Worm (Caenorhabditis elegans) whole organism, late embryonic: ENCODE measurements around the gene ZK930.7.
A peak's percentile ranks its signal among the peaks of the same experiment; 100 is the strongest.

ENCODE experiments used
- C38D4.7 ChIP-seq: fragments of 200-800 bp; sonication (Bioruptor generic); optimal IDR thresholded peaks from 2 replicates; lab custom pipeline; 2018; ENCODE audit warnings: mild to moderate bottlenecking, missing genetic modification characterization, moderate library complexity, missing compliant biosample characterization
- K02D7.2 ChIP-seq: sonication (generic microtip); optimal IDR thresholded peaks from 2 replicates; lab custom pipeline; 2017; ENCODE audit warnings: mild to moderate bottlenecking, missing genetic modification characterization, missing compliant biosample characterization
- Y22D7AL.16 ChIP-seq: sonication (generic microtip); optimal IDR thresholded peaks from 2 replicates; lab custom pipeline; 2016; ENCODE audit warnings: missing genetic modification characterization, missing compliant biosample characterization
- ahr-1 ChIP-seq: sonication (generic microtip); optimal IDR thresholded peaks from 2 replicates; lab custom pipeline; 2016; ENCODE audit warnings: missing genetic modification characterization, missing compliant biosample characterization
- ama-1 ChIP-seq: fragments of 150-350 bp; optimal IDR thresholded peaks from 2 replicates; lab custom pipeline; 2014
- ceh-14 ChIP-seq: sonication (generic microtip); optimal IDR thresholded peaks from 2 replicates; lab custom pipeline; 2016; ENCODE audit warnings: missing genotype, missing genetic modification characterization, missing compliant biosample characterization
- ceh-18 ChIP-seq: sonication (generic microtip); optimal IDR thresholded peaks from 2 replicates; lab custom pipeline; 2016; ENCODE audit warnings: missing genetic modification characterization, missing compliant biosample characterization
- ceh-19 ChIP-seq: fragments of 200-800 bp; sonication (Bioruptor generic); optimal IDR thresholded peaks from 2 replicates; lab custom pipeline; 2018; ENCODE audit warnings: mild to moderate bottlenecking, missing genetic modification characterization, missing compliant biosample characterization
- ceh-30 ChIP-seq: fragments of 150-350 bp; optimal IDR thresholded peaks from 2 replicates; lab custom pipeline; 2014; ENCODE audit warnings: missing biosample characterization, missing genetic modification characterization
- ceh-31 ChIP-seq: sonication (generic microtip); optimal IDR thresholded peaks from 2 replicates; lab custom pipeline; 2016; ENCODE audit warnings: missing genetic modification characterization, missing compliant biosample characterization
- ceh-34 ChIP-seq: sonication (generic microtip); optimal IDR thresholded peaks from 2 replicates; lab custom pipeline; 2016; ENCODE audit warnings: mild to moderate bottlenecking, missing genetic modification characterization, missing compliant biosample characterization
- ceh-9 ChIP-seq: sonication (generic microtip); optimal IDR thresholded peaks from 2 replicates; lab custom pipeline; 2016; ENCODE audit warnings: mild to moderate bottlenecking, missing genetic modification characterization, inconsistent platforms, missing compliant biosample characterization
- elt-2 ChIP-seq: sonication (generic microtip); optimal IDR thresholded peaks from 2 replicates; lab custom pipeline; 2016; ENCODE audit warnings: missing genetic modification reagents, missing genetic modification characterization, missing compliant biosample characterization
- fax-1 ChIP-seq: sonication (generic microtip); optimal IDR thresholded peaks from 2 replicates; lab custom pipeline; 2016; ENCODE audit warnings: missing genotype, missing genetic modification characterization, missing compliant biosample characterization
- fkh-10 ChIP-seq: fragments of 150-350 bp; optimal IDR thresholded peaks from 2 replicates; lab custom pipeline; 2014; ENCODE audit warnings: missing biosample characterization, missing genetic modification reagents, missing genetic modification characterization
- gmeb-2 ChIP-seq: sonication (generic microtip); optimal IDR thresholded peaks from 2 replicates; lab custom pipeline; 2016; ENCODE audit warnings: missing genetic modification characterization, inconsistent platforms, missing compliant biosample characterization
- hlh-15 ChIP-seq: sonication (generic microtip); optimal IDR thresholded peaks from 2 replicates; lab custom pipeline; 2016; ENCODE audit warnings: missing genetic modification characterization, missing compliant biosample characterization
- hlh-6 ChIP-seq: sonication (generic microtip); optimal IDR thresholded peaks from 2 replicates; lab custom pipeline; 2016; ENCODE audit warnings: missing genotype, missing genetic modification characterization, missing compliant biosample characterization
- hlh-8 ChIP-seq: sonication (generic microtip); optimal IDR thresholded peaks from 2 replicates; lab custom pipeline; 2016; ENCODE audit warnings: missing genotype, missing genetic modification characterization, missing compliant biosample characterization
- lin-11 ChIP-seq: fragments of 200-800 bp; sonication (Bioruptor generic); optimal IDR thresholded peaks from 2 replicates; lab custom pipeline; 2018; ENCODE audit warnings: mild to moderate bottlenecking, missing genetic modification characterization, missing compliant biosample characterization
- madf-2 ChIP-seq: sonication (generic microtip); optimal IDR thresholded peaks from 2 replicates; lab custom pipeline; 2017; ENCODE audit warnings: missing genetic modification characterization, missing compliant biosample characterization
- mec-3 ChIP-seq: sonication (generic microtip); optimal IDR thresholded peaks from 2 replicates; lab custom pipeline; 2016; ENCODE audit warnings: borderline replicate concordance, missing genetic modification characterization, missing compliant biosample characterization
- npax-4 ChIP-seq: sonication (generic microtip); optimal IDR thresholded peaks from 2 replicates; lab custom pipeline; 2016; ENCODE audit warnings: missing genetic modification characterization, missing compliant biosample characterization
- odd-2 ChIP-seq: sonication (generic microtip); optimal IDR thresholded peaks from 2 replicates; lab custom pipeline; 2017; ENCODE audit warnings: antibody characterized with exemption, mild to moderate bottlenecking, missing genetic modification characterization, missing compliant biosample characterization
- pag-3 ChIP-seq: sonication (generic microtip); optimal IDR thresholded peaks from 2 replicates; lab custom pipeline; 2016; ENCODE audit warnings: missing compliant biosample characterization, missing genetic modification characterization, borderline replicate concordance
- pax-1 ChIP-seq: fragments of 150-350 bp; optimal IDR thresholded peaks from 2 replicates; lab custom pipeline; 2014; ENCODE audit warnings: missing biosample characterization, missing genetic modification characterization
- pha-2 ChIP-seq: sonication (generic microtip); optimal IDR thresholded peaks from 2 replicates; lab custom pipeline; 2017; ENCODE audit warnings: mild to moderate bottlenecking, missing genetic modification characterization, missing compliant biosample characterization
- pha-4 ChIP-seq: fragments of 150-350 bp; optimal IDR thresholded peaks from 2 replicates; lab custom pipeline; 2018; ENCODE audit warnings: missing biosample characterization, missing genetic modification reagents, missing genetic modification characterization
- pros-1 ChIP-seq: fragments of 150-350 bp; optimal IDR thresholded peaks from 2 replicates; lab custom pipeline; 2014; ENCODE audit warnings: missing biosample characterization, missing genetic modification reagents, missing genetic modification characterization
- ref-2 ChIP-seq: sonication (generic microtip); optimal IDR thresholded peaks from 2 replicates; lab custom pipeline; 2016; ENCODE audit warnings: missing genetic modification characterization, missing compliant biosample characterization
- rnt-1 ChIP-seq: sonication (generic microtip); optimal IDR thresholded peaks from 2 replicates; lab custom pipeline; 2016; ENCODE audit warnings: missing genetic modification characterization, missing compliant biosample characterization
- sdc-2 ChIP-seq: sonication (generic microtip); optimal IDR thresholded peaks from 2 replicates; lab custom pipeline; 2016; ENCODE audit warnings: missing genotype, missing genetic modification characterization, missing compliant biosample characterization
- sox-4 ChIP-seq: sonication (generic microtip); optimal IDR thresholded peaks from 2 replicates; lab custom pipeline; 2017; ENCODE audit warnings: mild to moderate bottlenecking, missing genetic modification characterization, inconsistent platforms, missing compliant biosample characterization
- unc-55 ChIP-seq: sonication (generic microtip); optimal IDR thresholded peaks from 2 replicates; lab custom pipeline; 2017; ENCODE audit warnings: missing biosample characterization, missing genetic modification reagents, missing genetic modification characterization
- zip-5 ChIP-seq: sonication (generic microtip); optimal IDR thresholded peaks from 2 replicates; lab custom pipeline; 2016; ENCODE audit warnings: missing genetic modification characterization, missing compliant biosample characterization
- ztf-16 ChIP-seq: sonication (generic microtip); optimal IDR thresholded peaks from 2 replicates; lab custom pipeline; 2017; ENCODE audit warnings: missing genetic modification characterization, missing compliant biosample characterization

ZK930.7 gene

DNA sequence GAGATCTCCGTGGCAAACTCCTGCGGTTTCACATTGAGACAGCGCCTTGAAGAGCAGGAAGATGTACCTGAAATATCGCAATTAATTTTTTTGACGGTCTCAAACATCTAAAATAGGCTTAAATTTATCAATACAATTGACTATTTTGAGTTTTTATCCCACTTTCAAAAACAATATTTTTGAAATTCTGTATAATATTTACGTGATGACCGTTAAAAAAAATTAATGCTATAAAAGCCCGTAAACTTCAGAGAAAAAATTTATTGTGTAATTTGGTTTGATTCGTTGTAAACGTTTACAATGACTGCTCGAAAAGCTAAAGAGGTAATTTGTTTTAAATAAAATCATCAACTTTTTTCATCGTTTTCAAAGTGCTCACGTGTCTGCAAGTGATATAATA, at the start of gene ZK930.7:
TSS of gene ZK930.7 (plus strand) at position 301 of the 400 bp plus-strand sequence.
- TF ChIP-seq madf-2 (tag; lab: Kevin White, UChicago) (no peak), hlh-6 (tag; lab: Kevin White, UChicago) (no peak), pha-2 (tag; lab: Kevin White, UChicago) (no peak), pag-3 (tag; lab: Kevin White, UChicago) (no peak), ceh-18 (tag; lab: Kevin White, UChicago) (no peak), hlh-15 (tag; lab: Kevin White, UChicago) (no peak), sdc-2 (tag; lab: Kevin White, UChicago) (no peak), C38D4.7 (GFP tag; lab: Kevin White, UChicago) (no peak), sox-4 (no peak), fax-1 (tag; lab: Kevin White, UChicago) (no peak), lin-11 (tag; lab: Kevin White, UChicago) (no peak), odd-2 (tag; lab: Kevin White, UChicago) (no peak)

DNA sequence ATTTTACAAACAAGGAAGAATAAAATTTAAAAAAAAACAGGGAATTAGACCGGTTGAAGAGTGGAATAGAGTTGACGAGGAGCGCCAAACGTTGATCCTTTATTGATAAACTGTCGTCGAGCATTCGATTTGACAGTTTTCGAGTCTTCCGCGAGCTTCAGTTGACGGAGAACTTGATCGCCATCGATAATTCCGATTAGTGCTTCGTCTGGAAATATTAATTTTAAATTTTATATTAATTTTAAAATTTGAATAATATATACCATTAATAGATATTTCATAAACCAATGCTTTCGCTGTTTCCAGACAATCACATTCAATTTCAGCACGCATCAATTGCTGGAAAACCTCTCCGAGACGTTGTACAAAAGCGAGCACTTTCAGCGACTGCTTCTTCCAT, 48.8 kb upstream of the ZK930.7 start, which contains the start of gene K12D12.4:
TSS of gene K12D12.4 (minus strand) at position 101 of the 400 bp plus-strand sequence.
- no peak for TF ChIP-seq hlh-6 (tag; lab: Kevin White, UChicago)
- TF ChIP-seq pax-1 (tag; lab: Kevin White, UChicago), result no peak
- TF ChIP-seq unc-55 (GFP tag; lab: Kevin White, UChicago), result no peak
- no peak for TF ChIP-seq pha-2 (tag; lab: Kevin White, UChicago)
- TF ChIP-seq K02D7.2 (tag; lab: Kevin White, UChicago), result no peak
- no peak for TF ChIP-seq elt-2 (tag; lab: Kevin White, UChicago)
- TF ChIP-seq ref-2, result no peak
- no peak for TF ChIP-seq sox-4
- TF ChIP-seq pha-4, result no peak
- no peak for TF ChIP-seq ceh-31
- no peak for TF ChIP-seq npax-4
- no peak for TF ChIP-seq Y22D7AL.16 (tag; lab: Kevin White, UChicago)
- TF ChIP-seq ceh-34 (tag; lab: Kevin White, UChicago), result no peak
- no peak for TF ChIP-seq ceh-18 (tag; lab: Kevin White, UChicago)
- TF ChIP-seq rnt-1 (tag; lab: Kevin White, UChicago), result no peak
- TF ChIP-seq madf-2 (tag; lab: Kevin White, UChicago), result no peak
- no peak for TF ChIP-seq ceh-14

DNA sequence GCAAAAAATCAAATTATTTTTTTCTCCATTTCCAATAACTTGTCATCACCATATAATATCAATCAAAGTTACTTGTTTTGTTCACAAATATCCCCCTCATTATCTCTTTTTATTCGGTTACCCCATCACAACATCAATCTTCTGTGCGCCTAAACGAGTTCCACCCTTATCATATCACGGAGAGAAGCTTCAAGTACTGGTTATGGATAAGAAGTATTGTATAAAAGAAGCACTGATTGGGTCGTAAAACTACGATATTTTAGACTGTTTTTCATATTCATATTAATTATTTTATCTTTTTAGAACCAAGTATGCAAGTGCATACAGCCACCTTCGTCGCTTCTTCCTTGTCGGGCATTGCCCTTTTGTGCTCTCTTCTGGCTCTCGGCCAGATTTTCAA, 46.2 kb upstream of the ZK930.7 start, which contains the start of gene col-84:
TSS of gene col-84 (plus strand) at position 301 of the 400 bp plus-strand sequence.
- TF ChIP-seq ceh-9 (tag; lab: Kevin White, UChicago) (no peak), ceh-19 (GFP tag; lab: Kevin White, UChicago) (no peak), madf-2 (tag; lab: Kevin White, UChicago) (no peak), ztf-16 (tag; lab: Kevin White, UChicago) (no peak), ceh-34 (tag; lab: Kevin White, UChicago) (no peak), pros-1 (tag; lab: Kevin White, UChicago) (no peak), gmeb-2 (no peak), ama-1 (no peak), ahr-1 (tag; lab: Kevin White, UChicago) (no peak), ceh-30 (no peak), zip-5 (no peak)

DNA sequence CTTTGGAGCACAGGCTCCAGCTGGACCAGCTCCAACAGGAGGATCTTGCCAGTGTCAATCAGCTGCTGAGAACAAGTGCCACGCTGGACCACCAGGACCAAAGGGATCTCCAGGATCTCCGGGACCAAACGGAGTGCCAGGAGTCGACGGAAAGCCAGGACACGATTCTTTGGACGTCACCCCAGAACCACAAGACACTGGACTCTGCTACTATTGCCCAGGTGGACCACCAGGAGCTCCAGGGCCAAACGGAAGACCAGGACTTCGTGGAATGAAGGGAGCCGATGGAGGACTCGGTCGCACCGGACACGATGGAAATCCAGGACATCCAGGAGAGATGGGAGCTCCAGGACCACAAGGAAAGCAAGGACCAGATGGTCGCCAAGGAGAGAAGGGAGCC, 45.5 kb upstream of the ZK930.7 start:
- TF ChIP-seq fkh-10 (GFP tag; lab: Kevin White, UChicago) (no peak), ceh-18 (tag; lab: Kevin White, UChicago) (no peak), ceh-30 (no peak), C38D4.7 (GFP tag; lab: Kevin White, UChicago) (no peak), ztf-16 (tag; lab: Kevin White, UChicago) (no peak), mec-3 (tag; lab: Kevin White, UChicago) (peak; percentile 46), hlh-8 (tag; lab: Kevin White, UChicago) (no peak)
